ENCODE assay signal across 2 worm cellular contexts in the genomic region with DNA sequence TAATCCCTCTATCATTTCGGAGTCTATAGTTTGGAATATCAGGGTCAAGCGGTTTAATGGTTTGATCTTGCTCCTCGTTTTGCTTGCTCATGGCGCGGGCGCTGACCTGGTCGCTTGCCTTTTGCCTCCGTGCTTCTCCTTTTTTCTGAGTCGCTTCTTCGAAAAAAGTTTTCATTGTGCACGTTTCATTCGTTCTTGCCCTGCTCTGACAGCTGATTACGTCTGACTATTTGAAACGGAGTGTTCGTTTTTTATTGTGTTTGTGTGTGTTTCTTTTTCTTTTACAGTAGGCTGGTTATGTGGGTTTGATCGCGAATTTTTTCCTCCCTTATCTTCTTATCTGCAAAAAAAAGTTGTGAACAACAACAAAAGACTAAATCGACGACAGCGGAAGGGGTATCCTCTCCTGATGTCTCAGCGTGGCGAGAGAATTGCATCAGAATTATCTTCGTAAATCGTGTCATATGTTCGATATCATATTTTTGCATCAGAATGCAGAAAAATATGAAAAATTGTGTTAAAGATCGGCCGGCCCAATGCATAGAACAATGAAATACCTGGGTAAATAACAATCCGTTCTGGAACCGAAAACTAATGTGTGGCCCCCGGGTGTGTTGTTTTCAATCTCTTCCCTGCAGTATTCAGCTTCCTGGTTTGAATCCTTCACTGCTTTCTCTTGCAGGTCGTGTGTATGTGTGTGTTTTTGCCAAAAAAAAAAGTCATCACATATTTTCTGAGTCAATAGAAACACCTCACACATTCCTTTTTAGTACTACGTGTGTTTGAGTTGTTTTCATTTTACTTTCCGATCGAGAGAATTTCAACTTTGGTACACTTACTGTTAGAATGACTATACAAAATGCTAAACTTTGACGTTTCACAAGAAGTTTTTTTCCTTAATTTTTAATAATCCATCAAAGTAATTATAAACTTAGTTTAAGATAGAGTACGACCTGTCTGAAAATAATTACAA.
A peak's percentile ranks its signal among the peaks of the same experiment; 100 is the strongest.
TF ChIP-seq lines count a peak whose summit lies in the region.

A gene (minus strand): TSS at position 175 of the 973 bp plus-strand sequence.

TF ChIP-seq in whole organism, L1 larva, 84 proteins besides CTCF, POLR2A, EP300 and RAD21 (continued from another document):
- TF ChIP-seq nhr-19 (GFP tag; conservative IDR thresholded peaks at IDR 0.05; lab: Robert Waterston, UW), result peak; percentile 29; the same call in 1 of the 2 replicates
- TF ChIP-seq nhr-20 (tag; optimal IDR thresholded peaks at IDR 0.05; lab: Kevin White, UChicago), result peak; percentile 34
- no peak for TF ChIP-seq ets-5 (GFP tag; IDR thresholded peaks at IDR 0.05; lab: Robert Waterston, UW)
- no peak for TF ChIP-seq efl-1 (optimal IDR thresholded peaks at IDR 0.05; lab: Kevin White, UChicago)
- peak in 1 of 2 experiments; percentile 48 for TF ChIP-seq efl-1 (GFP tag; optimal IDR thresholded peaks at IDR 0.05 in 1 of 2; lab: Kevin White, UChicago)
- no peak for TF ChIP-seq skn-1 (tag; optimal IDR thresholded peaks at IDR 0.05; lab: Kevin White, UChicago)
- peak; percentile 46 for TF ChIP-seq nhr-71 (tag; optimal IDR thresholded peaks at IDR 0.05; lab: Kevin White, UChicago)
- no peak for TF ChIP-seq fkh-10 (GFP tag; optimal IDR thresholded peaks at IDR 0.05; lab: Kevin White, UChicago)
- no peak for TF ChIP-seq zip-4 (GFP tag; optimal IDR thresholded peaks at IDR 0.05; lab: Kevin White, UChicago)
- no peak for TF ChIP-seq C04F5.9 (tag; optimal IDR thresholded peaks at IDR 0.05; lab: Kevin White, UChicago)
- peak; percentile 63 for TF ChIP-seq nhr-85 (tag; lab: Kevin White, UChicago)
- no peak for TF ChIP-seq fkh-4 (tag; optimal IDR thresholded peaks at IDR 0.05; lab: Kevin White, UChicago; ENCODE audit: borderline replicate concordance)
- TF ChIP-seq Y116A8C.19 (tag; optimal IDR thresholded peaks at IDR 0.05; lab: Kevin White, UChicago; ENCODE audit: borderline replicate concordance), result no peak
- TF ChIP-seq pax-3 (tag; optimal IDR thresholded peaks at IDR 0.05; lab: Kevin White, UChicago), result no peak
- no peak for TF ChIP-seq vab-15 (tag; optimal IDR thresholded peaks at IDR 0.05; lab: Kevin White, UChicago)
- TF ChIP-seq ceh-63 (GFP tag; optimal IDR thresholded peaks at IDR 0.05; lab: Kevin White, UChicago), result no peak
- TF ChIP-seq aha-1 (tag; optimal IDR thresholded peaks at IDR 0.05; lab: Kevin White, UChicago), result peak; percentile 34
- TF ChIP-seq nhr-11 (tag; optimal IDR thresholded peaks at IDR 0.05; lab: Kevin White, UChicago), result no peak
- peak in 1 of 2 experiments; percentile 30 for TF ChIP-seq lin-35 (GFP tag; optimal IDR thresholded peaks at IDR 0.05; lab: Kevin White, UChicago)
- peak in 1 of 6 experiments; percentile 73 for TF ChIP-seq elt-3 (tag; optimal IDR thresholded peaks at IDR 0.05; lab: Kevin White, UChicago)
- TF ChIP-seq sox-4 (tag; optimal IDR thresholded peaks at IDR 0.05; lab: Kevin White, UChicago), result no peak
- no peak for TF ChIP-seq unc-86 (tag; optimal IDR thresholded peaks at IDR 0.05; lab: Kevin White, UChicago)
- no peak for TF ChIP-seq nhr-28 (tag; optimal IDR thresholded peaks at IDR 0.05; lab: Kevin White, UChicago)
- no peak for TF ChIP-seq hlh-17 (GFP tag; optimal IDR thresholded peaks at IDR 0.05; lab: Kevin White, UChicago; ENCODE audit: borderline replicate concordance)
- TF ChIP-seq ztf-4 (tag; optimal IDR thresholded peaks at IDR 0.05; lab: Kevin White, UChicago), result no peak
- no peak for TF ChIP-seq nhr-77 (tag; optimal IDR thresholded peaks at IDR 0.05; lab: Kevin White, UChicago)
- no peak for TF ChIP-seq ceh-8 (GFP tag; optimal IDR thresholded peaks at IDR 0.05; lab: Kevin White, UChicago)
- no peak for TF ChIP-seq mab-9 (GFP tag; IDR thresholded peaks at IDR 0.05; lab: Robert Waterston, UW)
- no peak for TF ChIP-seq unc-130 (tag; optimal IDR thresholded peaks at IDR 0.05; lab: Kevin White, UChicago)

TF ChIP-seq in whole organism, L4 larva, 104 proteins besides CTCF, POLR2A, EP300 and RAD21 (continued from another document):
- TF ChIP-seq nhr-102 (tag; optimal IDR thresholded peaks at IDR 0.05; lab: Kevin White, UChicago), result no peak
- no peak for TF ChIP-seq lin-1 (GFP tag; IDR thresholded peaks at IDR 0.05; lab: Robert Waterston, UW)
- peak in 1 of 2 experiments; percentile 97 for TF ChIP-seq hif-1 (tag; optimal IDR thresholded peaks at IDR 0.05; lab: Kevin White, UChicago)
- TF ChIP-seq aha-1 (tag; lab: Kevin White, UChicago), result peak; percentile 99
- TF ChIP-seq lsy-2 (tag; optimal IDR thresholded peaks at IDR 0.05; lab: Kevin White, UChicago), result peak in 1 of 2 experiments; percentile 32
- TF ChIP-seq snpc-1.2 (GFP tag; IDR thresholded peaks at IDR 0.05; lab: Robert Waterston, UW), result peak; percentile 55; the same call in 1 of the 2 replicates
- TF ChIP-seq nhr-28 (tag; optimal IDR thresholded peaks at IDR 0.05; lab: Kevin White, UChicago), result peak; percentile 63
- TF ChIP-seq D1046.2 (GFP tag; IDR thresholded peaks at IDR 0.05; lab: Robert Waterston, UW), result no peak
